Worm (Caenorhabditis elegans): ENCODE measurements around the gene F41G3.20.

The F41G3.20 gene

DNA sequence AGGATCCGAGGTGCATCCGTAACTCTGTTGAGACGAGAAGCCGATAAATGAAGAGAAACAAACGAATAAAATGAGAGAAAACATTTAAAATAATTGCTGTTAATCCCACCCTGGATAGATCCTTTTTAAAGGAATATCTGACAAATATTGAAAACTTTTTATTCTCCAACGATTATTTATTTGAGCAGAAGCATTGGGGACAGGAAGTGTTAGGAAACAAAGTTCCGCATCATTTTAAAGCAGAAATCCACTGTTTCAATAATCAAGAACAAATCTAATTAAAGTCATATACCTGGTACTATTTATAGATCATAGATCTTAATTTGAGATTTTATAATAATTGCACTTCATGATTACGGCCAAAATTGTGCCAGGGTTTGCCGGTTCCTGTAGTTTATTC lies at the start of gene F41G3.20:
F41G3.20 (minus strand) TSS at position 101 of the 400 bp plus-strand sequence.
- no peak for TF ChIP-seq tbx-11 (GFP tag; IDR thresholded peaks at IDR 0.05)
- no peak for TF ChIP-seq aly-1 (tag; optimal IDR thresholded peaks at IDR 0.05)
- no peak for TF ChIP-seq flt-1 (GFP tag; IDR thresholded peaks at IDR 0.05)
- no peak for TF ChIP-seq tbx-37 (GFP tag; conservative IDR thresholded peaks at IDR 0.05)
- TF ChIP-seq hmg-4 (GFP tag; optimal IDR thresholded peaks at IDR 0.05): no peak
- no peak for TF ChIP-seq B0310.2 (tag; optimal IDR thresholded peaks at IDR 0.05)
- no peak for TF ChIP-seq ets-7 (tag; optimal IDR thresholded peaks at IDR 0.05)
- no peak for TF ChIP-seq ceh-36 (tag; optimal IDR thresholded peaks at IDR 0.05)
- no peak for TF ChIP-seq sea-1 (GFP tag; conservative IDR thresholded peaks at IDR 0.05)
- TF ChIP-seq hnd-1 (tag; optimal IDR thresholded peaks at IDR 0.05): no peak
- no peak for TF ChIP-seq ceh-13 (GFP tag; optimal IDR thresholded peaks at IDR 0.05)
- no peak for TF ChIP-seq pes-1 (GFP tag; IDR thresholded peaks at IDR 0.05)
- no peak for TF ChIP-seq hmbx-1 (tag; optimal IDR thresholded peaks at IDR 0.05)
- no peak for TF ChIP-seq ama-1 (optimal IDR thresholded peaks at IDR 0.05)
- TF ChIP-seq scrt-1 (GFP tag; IDR thresholded peaks at IDR 0.05): no peak
- no peak for TF ChIP-seq tra-4 (tag; optimal IDR thresholded peaks at IDR 0.05)
- TF ChIP-seq F13C5.2 (tag; optimal IDR thresholded peaks at IDR 0.05): no peak

DNA sequence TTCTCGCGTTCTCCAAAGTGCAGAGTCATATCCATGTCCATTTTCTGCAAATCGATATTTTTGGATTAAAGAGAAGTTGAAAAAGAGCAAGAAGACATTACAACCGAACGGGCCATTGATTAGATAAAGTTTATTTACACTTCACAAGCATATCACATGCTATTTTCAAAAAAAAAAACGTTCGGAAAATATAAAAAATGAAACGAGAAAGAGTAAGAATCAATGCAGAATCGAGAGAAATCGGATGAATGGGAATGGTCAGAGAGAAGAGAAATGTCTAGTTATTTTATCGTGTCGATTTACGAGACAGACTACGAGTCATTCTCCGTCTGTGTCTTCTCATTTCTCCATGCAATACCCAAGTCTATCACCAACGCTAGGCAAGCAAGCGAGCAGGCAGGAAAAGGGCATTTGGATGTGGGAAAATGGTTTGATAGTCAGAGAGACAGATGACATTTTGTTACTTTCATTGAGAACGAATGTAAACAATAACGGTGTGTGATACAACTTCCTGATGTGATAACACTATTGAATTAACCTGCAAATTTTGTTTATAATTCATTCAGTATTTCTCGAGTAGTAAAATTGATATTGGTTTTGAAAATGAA lies 49.4 kb upstream of the F41G3.20 start, which contains the start of gene F31E8.4:
F31E8.4 (minus strand) TSS at position 51 of the 608 bp plus-strand sequence.
- TF ChIP-seq F13C5.2 (tag; optimal IDR thresholded peaks at IDR 0.05) (no peak), B0310.2 (tag; optimal IDR thresholded peaks at IDR 0.05) (no peak), hnd-1 (tag; optimal IDR thresholded peaks at IDR 0.05) (no peak), ceh-36 (tag; optimal IDR thresholded peaks at IDR 0.05) (no peak), tbx-11 (GFP tag; IDR thresholded peaks at IDR 0.05) (no peak), ceh-13 (GFP tag; optimal IDR thresholded peaks at IDR 0.05) (no peak), tra-4 (tag; optimal IDR thresholded peaks at IDR 0.05) (no peak), hmg-4 (GFP tag; optimal IDR thresholded peaks at IDR 0.05) (no peak), pes-1 (GFP tag; IDR thresholded peaks at IDR 0.05) (no peak), hmbx-1 (tag; optimal IDR thresholded peaks at IDR 0.05) (no peak), flt-1 (GFP tag; IDR thresholded peaks at IDR 0.05) (no peak), ets-7 (tag; optimal IDR thresholded peaks at IDR 0.05) (no peak), scrt-1 (GFP tag; IDR thresholded peaks at IDR 0.05) (no peak)

DNA sequence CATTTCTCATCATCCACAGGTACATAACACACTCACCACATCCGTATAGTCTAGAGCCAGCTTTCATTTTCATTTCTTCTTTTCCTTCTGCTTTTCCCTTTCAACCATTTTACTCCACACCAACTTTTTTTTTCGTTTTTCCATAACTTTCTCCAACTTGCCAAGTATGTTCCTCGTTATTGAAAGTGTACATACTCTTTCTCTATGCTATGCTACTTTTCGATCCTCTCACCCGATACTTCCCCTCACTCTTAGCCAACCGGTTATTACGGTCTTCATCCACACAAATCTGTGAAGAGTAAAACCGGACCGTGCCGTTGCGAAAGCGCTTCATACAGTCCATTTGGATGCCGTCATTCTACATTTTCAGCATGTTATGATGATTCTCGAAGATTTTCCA lies 41.1 kb upstream of the F41G3.20 start, which contains the start of gene T13C2.2:
T13C2.2 (plus strand) TSS at position 301 of the 400 bp plus-strand sequence.
- TF ChIP-seq ceh-13 (GFP tag; optimal IDR thresholded peaks at IDR 0.05): no peak
- no peak for TF ChIP-seq ama-1 (optimal IDR thresholded peaks at IDR 0.05)
- no peak for TF ChIP-seq tra-4 (tag; optimal IDR thresholded peaks at IDR 0.05)
- no peak for TF ChIP-seq aly-1 (tag; optimal IDR thresholded peaks at IDR 0.05)
- no peak for TF ChIP-seq hmg-4 (GFP tag; optimal IDR thresholded peaks at IDR 0.05)
- TF ChIP-seq B0310.2 (tag; optimal IDR thresholded peaks at IDR 0.05): no peak
- TF ChIP-seq flt-1 (GFP tag; IDR thresholded peaks at IDR 0.05): no peak

DNA sequence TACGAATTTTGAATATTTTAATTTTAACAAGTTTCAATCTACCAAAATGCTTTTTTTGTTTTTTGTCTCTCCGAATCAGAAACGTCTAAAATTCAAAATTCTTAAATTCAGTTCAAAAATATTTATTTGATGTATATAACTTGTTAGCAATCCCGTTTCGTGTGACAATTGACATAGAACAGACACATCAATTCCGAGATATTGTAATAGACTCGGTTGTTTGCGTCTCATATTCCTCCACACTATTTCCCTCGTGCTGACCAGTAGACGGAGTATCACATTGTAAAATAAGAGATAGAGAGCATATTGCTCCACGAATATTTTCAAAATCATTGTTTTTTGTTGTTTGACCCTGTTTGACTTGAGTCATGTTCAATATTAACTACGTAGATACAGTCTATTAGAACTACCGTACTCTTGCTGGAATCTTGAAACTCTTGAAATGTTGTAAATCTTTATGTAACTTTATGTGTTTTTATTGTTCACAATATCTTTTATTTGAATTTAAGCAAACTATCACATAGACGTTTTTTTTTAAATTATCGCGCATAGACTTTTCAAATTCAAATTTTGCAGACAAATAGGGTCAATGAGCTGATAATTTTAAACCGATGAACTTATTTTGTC lies 38.0 kb upstream of the F41G3.20 start, which contains the start of gene T13C2.3:
T13C2.3 (plus strand) TSS at position 577 of the 627 bp plus-strand sequence.
- TF ChIP-seq F13C5.2 (tag; optimal IDR thresholded peaks at IDR 0.05) (no peak), hmg-4 (GFP tag; optimal IDR thresholded peaks at IDR 0.05) (no peak), hmbx-1 (tag; optimal IDR thresholded peaks at IDR 0.05) (no peak), ceh-36 (tag; optimal IDR thresholded peaks at IDR 0.05) (no peak), ceh-13 (GFP tag; optimal IDR thresholded peaks at IDR 0.05) (no peak), tbx-11 (GFP tag; IDR thresholded peaks at IDR 0.05) (no peak)

DNA sequence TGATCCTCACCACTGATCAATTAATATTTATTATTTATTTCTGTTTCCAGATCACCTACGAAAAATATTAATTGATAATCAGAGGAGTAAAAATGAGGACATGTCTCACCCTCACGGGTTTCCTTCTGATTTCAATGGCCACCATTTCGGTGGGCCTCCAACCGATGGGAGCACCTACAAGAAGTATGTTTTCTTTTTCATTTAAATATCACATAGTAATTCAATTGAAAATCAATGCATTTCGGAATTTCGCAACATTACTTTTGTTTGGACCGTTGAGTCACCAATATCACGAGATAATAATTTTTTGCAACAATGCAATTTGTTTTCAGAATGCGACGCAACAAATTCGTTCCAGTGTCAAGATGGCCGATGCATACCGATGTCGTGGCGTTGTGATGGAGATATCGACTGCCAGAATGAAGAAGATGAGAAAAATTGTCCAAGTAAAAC lies 32.6 kb upstream of the F41G3.20 start, which contains the start of gene gldi-2:
gldi-2 (plus strand) TSS at position 51 of the 453 bp plus-strand sequence.
- TF ChIP-seq B0310.2 (tag; optimal IDR thresholded peaks at IDR 0.05) (no peak), flt-1 (GFP tag; IDR thresholded peaks at IDR 0.05) (no peak), ceh-13 (GFP tag; optimal IDR thresholded peaks at IDR 0.05) (no peak), sea-1 (GFP tag; conservative IDR thresholded peaks at IDR 0.05) (no peak), scrt-1 (GFP tag; IDR thresholded peaks at IDR 0.05) (no peak), tra-4 (tag; optimal IDR thresholded peaks at IDR 0.05) (no peak), aly-1 (tag; optimal IDR thresholded peaks at IDR 0.05) (no peak), ceh-36 (tag; optimal IDR thresholded peaks at IDR 0.05) (no peak), pes-1 (GFP tag; IDR thresholded peaks at IDR 0.05) (no peak), hmg-4 (GFP tag; optimal IDR thresholded peaks at IDR 0.05) (no peak), hnd-1 (tag; optimal IDR thresholded peaks at IDR 0.05) (no peak), tbx-37 (GFP tag; conservative IDR thresholded peaks at IDR 0.05) (no peak), F13C5.2 (tag; optimal IDR thresholded peaks at IDR 0.05) (no peak), hmbx-1 (tag; optimal IDR thresholded peaks at IDR 0.05) (no peak), ama-1 (optimal IDR thresholded peaks at IDR 0.05) (no peak), tbx-11 (GFP tag; IDR thresholded peaks at IDR 0.05) (no peak), ets-7 (tag; optimal IDR thresholded peaks at IDR 0.05) (no peak)

DNA sequence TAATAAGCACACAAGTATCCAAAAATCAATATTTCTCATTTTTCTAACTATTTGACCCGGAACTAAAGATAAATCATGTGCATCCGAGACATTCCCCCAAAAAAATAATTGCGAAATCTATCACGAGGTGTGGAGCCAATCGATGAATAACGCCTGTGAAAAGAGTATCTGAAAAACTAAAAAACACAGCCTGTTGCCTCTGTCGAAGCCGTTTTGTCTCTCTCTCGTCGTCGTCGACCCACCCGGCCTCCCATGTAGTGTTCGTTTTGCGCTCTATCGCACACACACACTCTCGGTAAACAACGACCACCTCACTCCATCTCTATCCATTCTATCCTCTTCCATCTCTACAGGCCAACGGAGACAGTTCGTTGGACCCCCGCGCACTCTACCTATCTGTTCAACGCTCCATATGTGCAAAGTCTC lies 31.9 kb upstream of the F41G3.20 start:
- TF ChIP-seq hmg-4 (GFP tag; optimal IDR thresholded peaks at IDR 0.05) (peak; percentile 50), F13C5.2 (tag; optimal IDR thresholded peaks at IDR 0.05) (no peak)

DNA sequence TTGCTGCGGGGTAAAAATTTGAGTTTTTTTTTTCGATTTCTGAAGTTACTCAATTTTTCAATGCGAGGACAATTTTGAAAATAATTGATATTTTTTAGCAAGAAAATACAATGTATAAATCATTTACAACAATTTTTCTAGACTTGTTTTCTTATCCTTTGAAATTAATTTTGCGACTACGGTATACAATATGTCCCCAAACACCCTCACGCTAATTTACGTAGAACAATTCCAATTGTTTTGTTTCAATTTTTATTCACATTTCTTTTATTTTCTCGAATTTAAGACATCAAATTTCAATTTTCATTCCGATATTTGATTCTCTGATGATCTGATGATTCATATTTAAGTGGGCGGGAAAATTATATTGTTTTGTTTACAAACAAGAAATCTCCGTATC lies 31.2 kb upstream of the F41G3.20 start:
- TF ChIP-seq F13C5.2 (tag; optimal IDR thresholded peaks at IDR 0.05): no peak

DNA sequence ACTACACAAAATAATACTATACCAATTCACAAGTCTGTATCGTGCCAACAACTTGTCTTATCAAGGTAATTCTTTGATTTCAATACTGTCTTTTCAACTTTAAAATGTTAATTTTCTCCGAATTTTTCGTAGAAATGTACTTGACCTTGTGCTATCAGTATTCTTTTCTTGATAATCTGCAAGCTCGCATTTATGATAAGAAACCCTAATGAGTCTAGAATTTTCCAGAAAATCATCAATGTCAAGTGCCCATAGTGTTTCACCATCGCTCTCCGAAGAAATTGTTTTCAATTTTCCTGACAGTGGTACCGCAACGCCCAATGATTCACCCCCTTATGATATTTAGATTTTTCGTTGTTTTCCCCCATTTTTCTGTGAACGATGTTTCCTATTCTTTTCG lies 30.4 kb upstream of the F41G3.20 start:
- TF ChIP-seq F13C5.2 (tag; optimal IDR thresholded peaks at IDR 0.05) (no peak), tra-4 (tag; optimal IDR thresholded peaks at IDR 0.05) (no peak), tbx-37 (GFP tag; conservative IDR thresholded peaks at IDR 0.05) (no peak), pes-1 (GFP tag; IDR thresholded peaks at IDR 0.05) (no peak), ama-1 (optimal IDR thresholded peaks at IDR 0.05) (no peak), B0310.2 (tag; optimal IDR thresholded peaks at IDR 0.05) (no peak), flt-1 (GFP tag; IDR thresholded peaks at IDR 0.05) (no peak), sea-1 (GFP tag; conservative IDR thresholded peaks at IDR 0.05) (no peak), ceh-36 (tag; optimal IDR thresholded peaks at IDR 0.05) (no peak), tbx-11 (GFP tag; IDR thresholded peaks at IDR 0.05) (no peak), hmbx-1 (tag; optimal IDR thresholded peaks at IDR 0.05) (no peak), ets-7 (tag; optimal IDR thresholded peaks at IDR 0.05) (no peak), aly-1 (tag; optimal IDR thresholded peaks at IDR 0.05) (no peak), hnd-1 (tag; optimal IDR thresholded peaks at IDR 0.05) (no peak)
